Fruit fly (Drosophila melanogaster): ENCODE results near the gene ssp6.

DNA sequence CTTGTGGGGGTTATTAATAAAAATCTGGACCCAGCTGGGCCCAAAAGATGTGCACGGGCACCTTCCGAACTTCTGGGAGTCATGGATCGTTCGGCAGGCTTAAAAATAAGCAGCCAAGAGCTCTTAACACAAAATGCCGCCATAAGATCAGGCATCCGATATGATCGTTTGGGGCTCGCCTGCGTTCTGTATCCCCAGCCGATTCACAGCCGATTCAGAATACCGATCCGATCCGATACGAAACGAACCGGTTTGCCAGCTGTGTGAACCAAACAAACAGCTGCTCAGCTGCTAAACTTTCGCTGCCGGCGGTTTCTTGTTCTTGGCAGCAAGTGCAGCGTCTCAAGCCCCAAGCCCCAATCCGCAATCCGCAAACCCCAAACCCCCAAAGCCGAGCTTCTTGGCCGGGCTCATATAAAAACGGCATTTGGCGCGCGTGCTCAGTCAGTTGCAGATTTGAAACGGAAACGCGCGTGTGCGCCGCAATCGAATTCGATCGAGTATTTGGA lies 10.6 kb upstream of the ssp6 start, which contains the start of gene CG42269:
- no peak for TF ChIP-seq tj (GFP tag; optimal IDR thresholded peaks at IDR 0.05)
- TF ChIP-seq kay (GFP tag; ENCODE audit: borderline replicate concordance) = no peak
- no peak for TF ChIP-seq bab1 (GFP tag; optimal IDR thresholded peaks at IDR 0.05)
- TF ChIP-seq pad (GFP tag; optimal IDR thresholded peaks at IDR 0.05) = no peak
- TF ChIP-seq ovo (GFP tag; optimal IDR thresholded peaks at IDR 0.05) = no peak
- TF ChIP-seq Clk (GFP tag; optimal IDR thresholded peaks at IDR 0.05) = no peak
- TF ChIP-seq CG33017 (tag; optimal IDR thresholded peaks at IDR 0.05) = no peak
- TF ChIP-seq CG12768 (GFP tag; optimal IDR thresholded peaks at IDR 0.05) = no peak
